Fruit fly (Drosophila melanogaster) whole organism, embryonic: Measurements from ENCODE around the gene CG11560.
A peak's percentile ranks its signal among the peaks of the same experiment; 100 is the strongest.

ENCODE experiments used
- Atf-2 ChIP-seq: fragments of 200-800 bp; sonication (Bioruptor generic); optimal IDR thresholded peaks from 2 replicates; lab custom pipeline; 2016; ENCODE audit warnings: missing biosample characterization, missing genetic modification characterization
- CG10979 ChIP-seq: fragments of 200-800 bp; sonication (Bioruptor generic); optimal IDR thresholded peaks from 2 replicates; lab custom pipeline; 2018; ENCODE audit warnings: missing biosample characterization, mild to moderate bottlenecking, missing genetic modification characterization, moderate library complexity
- CG11504 ChIP-seq: fragments of 200-800 bp; sonication (Bioruptor generic); optimal IDR thresholded peaks from 3 replicates; lab custom pipeline; 2019; ENCODE audit warnings: missing biosample characterization, mild to moderate bottlenecking, missing genetic modification characterization, moderate library complexity
- CG12744 ChIP-seq: fragments of 200-800 bp; sonication (Bioruptor generic); optimal IDR thresholded peaks from 2 replicates; lab custom pipeline; 2016; ENCODE audit warnings: missing biosample characterization, missing genetic modification characterization
- CG12769 ChIP-seq: fragments of 200-800 bp; sonication (Bioruptor generic); optimal IDR thresholded peaks from 2 replicates; lab custom pipeline; 2019; ENCODE audit warnings: missing biosample characterization, mild to moderate bottlenecking, missing genetic modification characterization, moderate library complexity
- CG17361 ChIP-seq: fragments of 200-800 bp; sonication (Bioruptor generic); IDR thresholded peaks from 3 replicates; pipeline ENCODE4 v1.3.6; 2022; ENCODE audit warnings: missing biosample characterization, missing genetic modification characterization
- CG17612 ChIP-seq: fragments of 200-800 bp; sonication (Bioruptor generic); IDR thresholded peaks from 2 replicates; pipeline ENCODE4 v1.3.6; 2022; ENCODE audit warnings: missing biosample characterization, missing genetic modification characterization
- CG2129 ChIP-seq: fragments of 200-800 bp; sonication (Bioruptor generic); IDR thresholded peaks from 2 replicates; pipeline ENCODE4 v1.3.6; 2022; ENCODE audit warnings: missing biosample characterization, missing genetic modification characterization; ENCODE audit not compliant: partially characterized antibody
- CG2889 ChIP-seq: fragments of 200-800 bp; sonication (Bioruptor generic); IDR thresholded peaks from 3 replicates; pipeline ENCODE4 v1.3.6; 2022; ENCODE audit warnings: missing biosample characterization, missing genetic modification characterization
- CG30431 ChIP-seq: fragments of 200-800 bp; sonication (Bioruptor generic); optimal IDR thresholded peaks from 2 replicates; lab custom pipeline; 2017; ENCODE audit warnings: missing biosample characterization, missing genetic modification characterization
- CG34224 ChIP-seq: fragments of 200-800 bp; sonication (Bioruptor generic); IDR thresholded peaks from 3 replicates; pipeline ENCODE4 v1.3.6; 2022; ENCODE audit warnings: missing biosample characterization, missing genetic modification characterization; ENCODE audit not compliant: partially characterized antibody
- CG4328 ChIP-seq: fragments of 200-800 bp; sonication (Bioruptor generic); optimal IDR thresholded peaks from 3 replicates; lab custom pipeline; 2017; ENCODE audit warnings: missing biosample characterization, missing genetic modification reagents, missing genetic modification characterization
- CG4854 ChIP-seq: fragments of 200-800 bp; sonication (Bioruptor generic); optimal IDR thresholded peaks from 2 replicates; lab custom pipeline; 2016; ENCODE audit warnings: missing biosample characterization, missing genetic modification characterization, inconsistent platforms
- CG6854 ChIP-seq: fragments of 200-800 bp; sonication (Bioruptor generic); optimal IDR thresholded peaks from 3 replicates; lab custom pipeline; 2017; ENCODE audit warnings: missing biosample characterization, mild to moderate bottlenecking, missing genetic modification characterization
- CG8478 ChIP-seq: fragments of >200 bp; optimal IDR thresholded peaks from 2 replicates; lab custom pipeline; 2018
- CG9609 ChIP-seq: fragments of 200-800 bp; sonication (Bioruptor generic); optimal IDR thresholded peaks from 3 replicates; lab custom pipeline; 2016; ENCODE audit warnings: missing biosample characterization, missing genetic modification characterization
- CG9876 ChIP-seq: fragments of 200-800 bp; sonication (Bioruptor generic); optimal IDR thresholded peaks from 2 replicates; lab custom pipeline; 2016; ENCODE audit warnings: missing biosample characterization, missing genetic modification characterization
- Dad ChIP-seq: fragments of 200-800 bp; sonication (Bioruptor generic); optimal IDR thresholded peaks from 3 replicates; lab custom pipeline; 2016; ENCODE audit warnings: missing biosample characterization, missing genetic modification characterization
- Deaf1 ChIP-seq: fragments of 200-800 bp; optimal IDR thresholded peaks from 3 replicates; lab custom pipeline; 2019; ENCODE audit warnings: missing biosample characterization, mild to moderate bottlenecking, missing genetic modification characterization, moderate library complexity
- Fer3 ChIP-seq: fragments of 200-800 bp; sonication (Bioruptor generic); optimal IDR thresholded peaks from 2 replicates; lab custom pipeline; 2018; ENCODE audit warnings: missing biosample characterization, mild to moderate bottlenecking, missing genetic modification characterization, moderate library complexity
- Jarid2 ChIP-seq: fragments of 200-800 bp; sonication (Bioruptor generic); optimal IDR thresholded peaks from 3 replicates; lab custom pipeline; 2017; ENCODE audit warnings: mild to moderate bottlenecking, missing biosample characterization, missing genetic modification reagents, missing genetic modification characterization
- Mrtf ChIP-seq: fragments of 200-800 bp; sonication (Bioruptor generic); IDR thresholded peaks from 3 replicates; pipeline ENCODE4 v1.3.6; 2022; ENCODE audit warnings: missing biosample characterization, missing genetic modification characterization
- NC2β ChIP-seq: fragments of 200-800 bp; sonication (Bioruptor generic); optimal IDR thresholded peaks from 2 replicates; lab custom pipeline; 2016; ENCODE audit warnings: missing biosample characterization, missing genetic modification characterization
- Nf-YC ChIP-seq: fragments of 200-800 bp; optimal IDR thresholded peaks from 3 replicates; lab custom pipeline; 2019; ENCODE audit warnings: missing biosample characterization, mild to moderate bottlenecking, missing genetic modification characterization, moderate library complexity
- aop ChIP-seq: fragments of 200-800 bp; sonication (Bioruptor generic); IDR thresholded peaks from 2 replicates; pipeline ENCODE4 v1.3.6; 2022; ENCODE audit warnings: missing biosample characterization, missing genetic modification characterization
- bcd ChIP-seq: fragments of 200-800 bp; sonication (Bioruptor generic); optimal IDR thresholded peaks from 2 replicates; lab custom pipeline; 2017; ENCODE audit warnings: missing biosample characterization, mild to moderate bottlenecking, missing genetic modification characterization
- da ChIP-seq: fragments of 200-800 bp; sonication (Bioruptor generic); optimal IDR thresholded peaks from 2 replicates; lab custom pipeline; 2016; ENCODE audit warnings: missing biosample characterization, missing genetic modification characterization
- dpn ChIP-seq, 2 experiments: fragments of 200-800 bp; sonication (Bioruptor generic); optimal IDR thresholded peaks; 3 replicates each; lab custom pipeline; 2016; ENCODE audit warnings: missing biosample characterization in 2 of 2, missing genetic modification characterization in 2 of 2
- eyg ChIP-seq: fragments of 200-800 bp; sonication (Bioruptor generic); optimal IDR thresholded peaks from 3 replicates; lab custom pipeline; 2016; ENCODE audit warnings: missing biosample characterization, missing genetic modification characterization
- fd102C ChIP-seq: fragments of 200-800 bp; sonication (Bioruptor generic); optimal IDR thresholded peaks from 2 replicates; lab custom pipeline; 2018; ENCODE audit warnings: missing biosample characterization, mild to moderate bottlenecking, missing genetic modification characterization, moderate library complexity
- grau ChIP-seq: fragments of 200-800 bp; optimal IDR thresholded peaks from 3 replicates; lab custom pipeline; 2019; ENCODE audit warnings: missing biosample characterization, mild to moderate bottlenecking, missing genetic modification characterization, moderate library complexity
- gsb ChIP-seq: fragments of 200-800 bp; sonication (Bioruptor generic); IDR thresholded peaks from 2 replicates; pipeline ENCODE4 v1.3.6; 2022; ENCODE audit warnings: missing biosample characterization, missing genetic modification characterization
- gsb-n ChIP-seq: fragments of 200-800 bp; sonication (Bioruptor generic); optimal IDR thresholded peaks from 3 replicates; lab custom pipeline; 2018; ENCODE audit warnings: missing biosample characterization, mild to moderate bottlenecking, missing genetic modification characterization
- jigr1 ChIP-seq: fragments of 200-800 bp; sonication (Bioruptor generic); IDR thresholded peaks from 3 replicates; pipeline ENCODE4 v1.3.6; 2022; ENCODE audit warnings: missing biosample characterization, missing genetic modification characterization
- lmd ChIP-seq: fragments of 200-800 bp; sonication (Bioruptor generic); IDR thresholded peaks from 2 replicates; pipeline ENCODE4 v1.3.6; 2022; ENCODE audit warnings: missing biosample characterization, missing genetic modification characterization
- lov ChIP-seq, 2 experiments: fragments of 200-800 bp in 1 of 2; fragments of >200 bp in 1 of 2; sonication (Bioruptor generic) in 1 of 2; IDR thresholded peaks in 1 of 2; optimal IDR thresholded peaks in 1 of 2; 2 replicates in 1 of 2; 3 replicates in 1 of 2; pipeline versions ENCODE4 v1.3.6 to Lab custom; 2017 to 2022; ENCODE audit warnings: missing biosample characterization in 1 of 2, missing genetic modification characterization in 1 of 2
- nau ChIP-seq: fragments of 200-800 bp; sonication (Bioruptor generic); optimal IDR thresholded peaks from 3 replicates; lab custom pipeline; 2017; ENCODE audit warnings: missing biosample characterization, mild to moderate bottlenecking, missing genetic modification characterization, missing genetic modification reagents
- nom ChIP-seq: fragments of 200-800 bp; sonication (Bioruptor generic); optimal IDR thresholded peaks from 2 replicates; lab custom pipeline; 2017; ENCODE audit warnings: missing biosample characterization, missing genetic modification characterization, mild to moderate bottlenecking, moderate library complexity, missing genetic modification reagents
- oc ChIP-seq: fragments of 200-800 bp; sonication (Bioruptor generic); optimal IDR thresholded peaks from 2 replicates; lab custom pipeline; 2018; ENCODE audit warnings: missing biosample characterization, mild to moderate bottlenecking, missing genetic modification characterization, moderate library complexity
- pho ChIP-seq: fragments of 200-800 bp; sonication (Bioruptor generic); optimal IDR thresholded peaks from 2 replicates; lab custom pipeline; 2016; ENCODE audit warnings: missing biosample characterization, missing genetic modification characterization
- phol ChIP-seq: fragments of 200-800 bp; sonication (Bioruptor generic); optimal IDR thresholded peaks from 3 replicates; lab custom pipeline; 2018; ENCODE audit warnings: missing biosample characterization, mild to moderate bottlenecking, missing genetic modification characterization, moderate library complexity
- pnt ChIP-seq: fragments of 200-800 bp; sonication (Bioruptor generic); optimal IDR thresholded peaks from 3 replicates; lab custom pipeline; 2016; ENCODE audit warnings: missing biosample characterization, missing genetic modification characterization
- pzg ChIP-seq: fragments of 200-800 bp; sonication (Bioruptor generic); optimal IDR thresholded peaks from 3 replicates; lab custom pipeline; 2018; ENCODE audit warnings: missing biosample characterization, mild to moderate bottlenecking, missing genetic modification characterization, moderate library complexity
- schlank ChIP-seq: fragments of 200-800 bp; sonication (Bioruptor generic); optimal IDR thresholded peaks from 2 replicates; lab custom pipeline; 2018; ENCODE audit warnings: missing biosample characterization, mild to moderate bottlenecking, missing genetic modification characterization
- sens-2 ChIP-seq: fragments of 200-800 bp; sonication (Bioruptor generic); IDR thresholded peaks from 2 replicates; pipeline ENCODE4 v1.3.6; 2022; ENCODE audit warnings: missing biosample characterization, missing genetic modification characterization
- ssp ChIP-seq: fragments of 200-800 bp; sonication (Bioruptor generic); IDR thresholded peaks from 2 replicates; pipeline ENCODE4 v1.3.6; 2022; ENCODE audit warnings: missing biosample characterization, missing genetic modification characterization
- tap ChIP-seq: fragments of 200-800 bp; optimal IDR thresholded peaks from 3 replicates; lab custom pipeline; 2019; ENCODE audit warnings: missing biosample characterization, mild to moderate bottlenecking, missing genetic modification characterization, moderate library complexity
- tgo ChIP-seq: fragments of 200-800 bp; sonication (Bioruptor generic); IDR thresholded peaks from 3 replicates; pipeline ENCODE4 v1.3.6; 2022; ENCODE audit warnings: missing biosample characterization, missing genetic modification characterization
- usp ChIP-seq: fragments of >200 bp; optimal IDR thresholded peaks from 2 replicates; lab custom pipeline; 2017; ENCODE audit warnings: missing biosample characterization, missing genetic modification characterization

CG11560 gene

dm6 chr3L:12090898-12091685, 28.7 kb upstream of the CG11560 start (continued):
- TF ChIP-seq gsb (GFP tag; lab: Robert Waterston, UW) (peak; percentile 15; the same call in 1 of the 2 replicates), pnt (GFP tag; lab: Kevin White, UChicago) (no peak), CG2889 (GFP tag; lab: Robert Waterston, UW) (0 out of 3 replicates have a peak, but pooled peaks have one; percentile 48), Deaf1 (tag; lab: Kevin White, UChicago) (peak; percentile 7), CG12744 (peak; percentile 26), grau (tag; lab: Kevin White, UChicago) (peak; percentile 94), CG4328 (GFP tag; lab: Kevin White, UChicago) (no peak), bcd (GFP tag; lab: Kevin White, UChicago) (peak; percentile 50), CG30431 (GFP tag; lab: Kevin White, UChicago) (peak; percentile 17), aop (GFP tag; lab: Robert Waterston, UW) (peak; percentile 38; the same call in 1 of the 2 replicates), Fer3 (tag; lab: Kevin White, UChicago) (peak; percentile 71), CG11504 (tag; lab: Kevin White, UChicago) (peak; percentile 79), CG9876 (no peak), CG6854 (GFP tag; lab: Kevin White, UChicago) (peak; percentile 13), tap (tag; lab: Kevin White, UChicago) (peak; percentile 54), jigr1 (GFP tag; lab: Robert Waterston, UW) (0 out of 3 replicates have a peak, but pooled peaks have one; percentile 36), CG4854 (GFP tag; lab: Kevin White, UChicago) (no peak), oc (no peak), CG10979 (peak; percentile 15), Mrtf (GFP tag; lab: Robert Waterston, UW) (no peak; the same call in 2 of the 3 replicates), CG17612 (GFP tag; lab: Robert Waterston, UW) (peak; percentile 69; the same call in 1 of the 2 replicates), CG34224 (GFP tag; lab: Robert Waterston, UW) (no peak), lmd (GFP tag; lab: Robert Waterston, UW) (peak; percentile 78), pho (GFP tag; lab: Kevin White, UChicago) (peak; percentile 18), sens-2 (GFP tag; lab: Robert Waterston, UW) (no peak), CG9609 (GFP tag; lab: Kevin White, UChicago) (no peak), Dad (GFP tag; lab: Kevin White, UChicago) (no peak), CG17361 (GFP tag; lab: Robert Waterston, UW) (peak; percentile 64; the same call in 2 of the 3 replicates), tgo (GFP tag; lab: Robert Waterston, UW) (peak; percentile 81; the same call in 2 of the 3 replicates), nau (GFP tag; lab: Kevin White, UChicago) (peak; percentile 64), schlank (peak; percentile 36), Nf-YC (tag; lab: Kevin White, UChicago) (peak; percentile 60), nom (GFP tag; lab: Kevin White, UChicago) (no peak), fd102C (GFP tag; lab: Kevin White, UChicago) (no peak), usp (GFP tag; lab: Kevin White, UChicago) (no peak), phol (tag; lab: Kevin White, UChicago) (peak; percentile 53), NC2β (GFP tag; lab: Kevin White, UChicago) (peak; percentile 6), CG12769 (peak; percentile 68), Jarid2 (GFP tag; lab: Kevin White, UChicago) (no peak), pzg (GFP tag; lab: Kevin White, UChicago) (no peak), dpn (GFP tag; optimal IDR thresholded peaks at IDR 0.05; lab: Kevin White, UChicago) (peak; percentile 47 to 69), gsb-n (no peak), eyg (GFP tag; lab: Kevin White, UChicago) (peak; percentile 15), lov (optimal IDR thresholded peaks at IDR 0.05; lab: Kevin White, UChicago) (no peak), lov (GFP tag; IDR thresholded peaks at IDR 0.05; lab: Robert Waterston, UW) (no peak), Atf-2 (GFP tag; lab: Kevin White, UChicago) (no peak), CG2129 (GFP tag; lab: Robert Waterston, UW) (no peak), ssp (no peak), da (GFP tag; lab: Kevin White, UChicago) (no peak), CG8478 (lab: Kevin White, UChicago) (no peak)
